Worm (Caenorhabditis elegans): ENCODE data around the gene ubc-23.

ubc-23 gene

ce11 chrX:8843988-8844387 lies at the start of gene ubc-23:
Gene ubc-23 (plus strand): TSS chrX:8844288.
- no peak for TF ChIP-seq mdl-1 (tag; optimal IDR thresholded peaks at IDR 0.05)
- no peak for TF ChIP-seq ztf-4 (tag; optimal IDR thresholded peaks at IDR 0.05)
- no peak for TF ChIP-seq hmg-11 (tag; optimal IDR thresholded peaks at IDR 0.05)
- no peak for TF ChIP-seq fkh-10 (GFP tag; optimal IDR thresholded peaks at IDR 0.05)
- TF ChIP-seq pha-4 (tag; optimal IDR thresholded peaks at IDR 0.05) = peak; percentile 1
- TF ChIP-seq elt-3 (tag; optimal IDR thresholded peaks at IDR 0.05) = no peak

- TF ChIP-seq elt-2 (tag; optimal IDR thresholded peaks at IDR 0.05) = peak; percentile 37
- TF ChIP-seq nhr-11 (tag; optimal IDR thresholded peaks at IDR 0.05) = no peak
- no peak for TF ChIP-seq aly-2 (tag; optimal IDR thresholded peaks at IDR 0.05)
- TF ChIP-seq ama-1 (optimal IDR thresholded peaks at IDR 0.05) = peak; percentile 5
- TF ChIP-seq skn-1 (tag; optimal IDR thresholded peaks at IDR 0.05) = peak; percentile 2
- TF ChIP-seq hmg-11 (tag; optimal IDR thresholded peaks at IDR 0.05) = peak; percentile 13
- TF ChIP-seq pha-4 (tag; optimal IDR thresholded peaks at IDR 0.05) = peak; percentile 15
- peak; percentile 11 for TF ChIP-seq nhr-43 (tag; optimal IDR thresholded peaks at IDR 0.05; ENCODE audit: poor library complexity, severe bottlenecking)
- peak; percentile 68 for TF ChIP-seq egl-5 (tag; optimal IDR thresholded peaks at IDR 0.05)
- peak; percentile 13 for TF ChIP-seq lin-39 (tag; optimal IDR thresholded peaks at IDR 0.05)
- peak; percentile 17 for TF ChIP-seq nfya-1 (tag; optimal IDR thresholded peaks at IDR 0.05; ENCODE audit: insufficient read depth)
- TF ChIP-seq nhr-28 (tag; optimal IDR thresholded peaks at IDR 0.05) = no peak
These were observed 47.3 kb upstream of the ubc-23 start, which contains the start of gene R04E5.7 for ce11 chrX:8796699-8797282. Gene R04E5.7 (minus strand): TSS chrX:8797262.

- TF ChIP-seq ztf-4 (tag; optimal IDR thresholded peaks at IDR 0.05) = no peak
- no peak for TF ChIP-seq tbx-2 (tag; optimal IDR thresholded peaks at IDR 0.05)
- no peak for TF ChIP-seq zag-1 (tag; optimal IDR thresholded peaks at IDR 0.05)
- no peak for TF ChIP-seq elt-3 (tag; optimal IDR thresholded peaks at IDR 0.05)
- TF ChIP-seq nhr-25 (tag; optimal IDR thresholded peaks at IDR 0.05) = no peak
- no peak for TF ChIP-seq fos-1 (tag; optimal IDR thresholded peaks at IDR 0.05)
- TF ChIP-seq ceh-28 (tag; optimal IDR thresholded peaks at IDR 0.05) = no peak
- TF ChIP-seq lin-39 (tag; optimal IDR thresholded peaks at IDR 0.05) = no peak
- TF ChIP-seq ama-1 (optimal IDR thresholded peaks at IDR 0.05) = no peak
- TF ChIP-seq nhr-23 (tag; optimal IDR thresholded peaks at IDR 0.05) = no peak
- no peak for TF ChIP-seq pqm-1 (tag; optimal IDR thresholded peaks at IDR 0.05)
- TF ChIP-seq hmg-11 (tag; optimal IDR thresholded peaks at IDR 0.05) = no peak
- TF ChIP-seq nhr-28 (tag; optimal IDR thresholded peaks at IDR 0.05) = no peak
- TF ChIP-seq unc-39 (tag; optimal IDR thresholded peaks at IDR 0.05) = no peak
- TF ChIP-seq nhr-67 (tag; optimal IDR thresholded peaks at IDR 0.05) = no peak
These were observed 46.4 kb upstream of the ubc-23 start for ce11 chrX:8797653-8798052.

ce11 chrX:8799925-8800324 lies 44.2 kb upstream of the ubc-23 start:
- TF ChIP-seq hmg-11 (tag; optimal IDR thresholded peaks at IDR 0.05) (peak; percentile 23), lin-15B (tag; optimal IDR thresholded peaks at IDR 0.05) (no peak), lin-39 (tag; optimal IDR thresholded peaks at IDR 0.05) (peak; percentile 21), nfya-1 (tag; optimal IDR thresholded peaks at IDR 0.05; ENCODE audit: insufficient read depth) (peak; percentile 39), fkh-10 (GFP tag; optimal IDR thresholded peaks at IDR 0.05) (no peak)

ce11 chrX:8800355-8800754 lies 43.7 kb upstream of the ubc-23 start:
- TF ChIP-seq ceh-9 (tag; optimal IDR thresholded peaks at IDR 0.05) = no peak
- no peak for TF ChIP-seq elt-2 (tag; optimal IDR thresholded peaks at IDR 0.05)
- TF ChIP-seq nhr-43 (tag; optimal IDR thresholded peaks at IDR 0.05; ENCODE audit: poor library complexity, severe bottlenecking) = no peak
- TF ChIP-seq snpc-4 (tag; optimal IDR thresholded peaks at IDR 0.05) = no peak
- TF ChIP-seq daf-12 (tag; optimal IDR thresholded peaks at IDR 0.05) = no peak
- TF ChIP-seq skn-1 (tag; optimal IDR thresholded peaks at IDR 0.05) = no peak
- TF ChIP-seq fkh-10 (GFP tag; optimal IDR thresholded peaks at IDR 0.05) = no peak
- TF ChIP-seq nhr-23 (tag; optimal IDR thresholded peaks at IDR 0.05) = no peak
- TF ChIP-seq nhr-28 (tag; optimal IDR thresholded peaks at IDR 0.05) = no peak
- no peak for TF ChIP-seq lsy-12 (tag; optimal IDR thresholded peaks at IDR 0.05)
- TF ChIP-seq unc-39 (tag; optimal IDR thresholded peaks at IDR 0.05) = no peak
- no peak for TF ChIP-seq nhr-76 (tag; optimal IDR thresholded peaks at IDR 0.05)

- TF ChIP-seq tbx-2 (tag; optimal IDR thresholded peaks at IDR 0.05) (no peak), unc-62 (GFP tag; optimal IDR thresholded peaks at IDR 0.05) (no peak), elt-2 (tag; optimal IDR thresholded peaks at IDR 0.05) (no peak), egl-5 (tag; optimal IDR thresholded peaks at IDR 0.05) (no peak), fkh-10 (GFP tag; optimal IDR thresholded peaks at IDR 0.05) (peak; percentile 77), elt-3 (tag; optimal IDR thresholded peaks at IDR 0.05) (no peak), nhr-28 (tag; optimal IDR thresholded peaks at IDR 0.05) (no peak), nhr-67 (tag; optimal IDR thresholded peaks at IDR 0.05) (no peak), zag-1 (tag; optimal IDR thresholded peaks at IDR 0.05) (no peak), nhr-12 (tag; optimal IDR thresholded peaks at IDR 0.05) (no peak), lin-39 (tag; optimal IDR thresholded peaks at IDR 0.05) (peak; percentile 45), nfya-1 (tag; optimal IDR thresholded peaks at IDR 0.05; ENCODE audit: insufficient read depth) (peak; percentile 37)
These were observed 43.1 kb upstream of the ubc-23 start for ce11 chrX:8800983-8801382.
